Fruit fly (Drosophila melanogaster) whole organism, embryonic: ENCODE results near the gene CG5087.

ENCODE experiments used
- Adf1 ChIP-seq: fragments of 200-800 bp; sonication (Bioruptor generic); IDR thresholded peaks from 2 replicates; pipeline ENCODE4 v1.3.6; 2022; ENCODE audit warnings: missing biosample characterization, missing genetic modification characterization
- CG10267 ChIP-seq: fragments of 200-800 bp; sonication (Bioruptor generic); optimal IDR thresholded peaks from 2 replicates; lab custom pipeline; 2018; ENCODE audit warnings: missing biosample characterization, mild to moderate bottlenecking, missing genetic modification characterization, moderate library complexity
- CG10462 ChIP-seq: fragments of 200-800 bp; sonication (Bioruptor generic); optimal IDR thresholded peaks from 2 replicates; lab custom pipeline; 2016; ENCODE audit warnings: missing biosample characterization, missing genetic modification characterization
- CG10543 ChIP-seq: fragments of 200-800 bp; sonication (Bioruptor generic); optimal IDR thresholded peaks from 3 replicates; lab custom pipeline; 2017; ENCODE audit warnings: missing biosample characterization, mild to moderate bottlenecking, missing genetic modification characterization, moderate library complexity
- CG11504 ChIP-seq: fragments of 200-800 bp; sonication (Bioruptor generic); optimal IDR thresholded peaks from 3 replicates; lab custom pipeline; 2019; ENCODE audit warnings: missing biosample characterization, mild to moderate bottlenecking, missing genetic modification characterization, moderate library complexity
- CG12659 ChIP-seq: fragments of 200-800 bp; sonication (Bioruptor generic); optimal IDR thresholded peaks from 3 replicates; lab custom pipeline; 2017; ENCODE audit warnings: mild to moderate bottlenecking, missing biosample characterization, missing genetic modification reagents, missing genetic modification characterization
- CG13775 ChIP-seq: fragments of 200-800 bp; sonication (Bioruptor generic); optimal IDR thresholded peaks from 3 replicates; lab custom pipeline; 2017; ENCODE audit warnings: missing biosample characterization, mild to moderate bottlenecking, missing genetic modification characterization
- CG13894 ChIP-seq: fragments of 200-800 bp; sonication (Bioruptor generic); optimal IDR thresholded peaks from 3 replicates; lab custom pipeline; 2018; ENCODE audit warnings: missing biosample characterization, mild to moderate bottlenecking, missing genetic modification characterization, moderate library complexity
- CG15514 ChIP-seq: fragments of 200-800 bp; sonication (Bioruptor generic); optimal IDR thresholded peaks from 3 replicates; lab custom pipeline; 2017; ENCODE audit warnings: missing biosample characterization, missing genetic modification characterization, mild to moderate bottlenecking, moderate library complexity, missing genetic modification reagents
- CG16813 ChIP-seq: fragments of 200-800 bp; sonication (Bioruptor generic); IDR thresholded peaks from 3 replicates; pipeline ENCODE4 v1.3.6; 2022; ENCODE audit warnings: missing biosample characterization, missing genetic modification characterization; ENCODE audit not compliant: partially characterized antibody
- CG32532 ChIP-seq: fragments of 200-800 bp; sonication (Bioruptor generic); IDR thresholded peaks from 2 replicates; pipeline ENCODE4 v1.3.6; 2022; ENCODE audit warnings: missing biosample characterization, missing genetic modification characterization
- CG32767 ChIP-seq: fragments of 200-800 bp; sonication (Bioruptor generic); IDR thresholded peaks from 2 replicates; pipeline ENCODE4 v1.3.6; 2022; ENCODE audit warnings: missing biosample characterization, missing genetic modification characterization
- CG4282 ChIP-seq: fragments of 200-800 bp; sonication (Bioruptor generic); optimal IDR thresholded peaks from 2 replicates; lab custom pipeline; 2016; ENCODE audit warnings: missing biosample characterization, missing genetic modification characterization
- CG4360 ChIP-seq: fragments of 200-800 bp; sonication (Bioruptor generic); IDR thresholded peaks from 2 replicates; pipeline ENCODE4 v1.3.6; 2022; ENCODE audit warnings: missing biosample characterization, missing genetic modification characterization
- CG4707 ChIP-seq: fragments of 200-800 bp; sonication (Bioruptor generic); optimal IDR thresholded peaks from 2 replicates; lab custom pipeline; 2018; ENCODE audit warnings: missing biosample characterization, mild to moderate bottlenecking, missing genetic modification characterization, moderate library complexity
- CG4820 ChIP-seq: fragments of 200-800 bp; sonication (Bioruptor generic); optimal IDR thresholded peaks from 3 replicates; lab custom pipeline; 2016; ENCODE audit warnings: missing biosample characterization, missing genetic modification characterization
- CG8290 ChIP-seq, 3 experiments: fragments of 200-800 bp; sonication (Bioruptor generic); optimal IDR thresholded peaks; 2 replicates each; lab custom pipeline; 2016 to 2019; ENCODE audit warnings: missing biosample characterization in 3 of 3, missing genetic modification characterization in 3 of 3, mild to moderate bottlenecking in 2 of 3, moderate library complexity in 1 of 3
- CG9727 ChIP-seq: fragments of 200-800 bp; sonication (Bioruptor generic); optimal IDR thresholded peaks from 3 replicates; lab custom pipeline; 2017; ENCODE audit warnings: missing biosample characterization, mild to moderate bottlenecking, missing genetic modification characterization
- Deaf1 ChIP-seq: fragments of 200-800 bp; optimal IDR thresholded peaks from 3 replicates; lab custom pipeline; 2019; ENCODE audit warnings: missing biosample characterization, mild to moderate bottlenecking, missing genetic modification characterization, moderate library complexity
- Dref ChIP-seq: fragments of 200-800 bp; sonication (Bioruptor generic); IDR thresholded peaks from 2 replicates; pipeline ENCODE4 v1.3.6; 2022; ENCODE audit warnings: missing biosample characterization, missing genetic modification characterization
- Hey ChIP-seq: fragments of 200-800 bp; sonication (Bioruptor generic); optimal IDR thresholded peaks from 3 replicates; lab custom pipeline; 2018; ENCODE audit warnings: missing biosample characterization, mild to moderate bottlenecking, missing genetic modification characterization
- MBD-R2 ChIP-seq: fragments of 200-800 bp; sonication (Bioruptor generic); IDR thresholded peaks from 2 replicates; pipeline ENCODE4 v1.3.6; 2022; ENCODE audit warnings: missing biosample characterization, missing genetic modification characterization
- Med ChIP-seq: fragments of 200-800 bp; sonication (Bioruptor generic); peaks from one replicate; lab custom pipeline; 2016; ENCODE audit warnings: missing biosample characterization, missing genetic modification characterization, mild to moderate bottlenecking, inconsistent platforms, moderate library complexity
- abd-A ChIP-seq: fragments of 200-800 bp; sonication (Bioruptor generic); optimal IDR thresholded peaks from 3 replicates; lab custom pipeline; 2019; ENCODE audit warnings: missing biosample characterization, mild to moderate bottlenecking, missing genetic modification characterization, moderate library complexity
- cad ChIP-seq: fragments of >200 bp; optimal IDR thresholded peaks from 2 replicates; lab custom pipeline; 2017; ENCODE audit warnings: missing biosample characterization, missing genetic modification characterization
- crc ChIP-seq: fragments of 200-800 bp; sonication (Bioruptor generic); optimal IDR thresholded peaks from 2 replicates; lab custom pipeline; 2016; ENCODE audit warnings: missing biosample characterization, missing genetic modification characterization
- crol ChIP-seq: fragments of 200-800 bp; sonication (Bioruptor generic); IDR thresholded peaks from 2 replicates; pipeline ENCODE4 v1.3.6; 2022; ENCODE audit warnings: missing biosample characterization, missing genetic modification characterization
- emc ChIP-seq: fragments of 200-800 bp; sonication (Bioruptor generic); optimal IDR thresholded peaks from 2 replicates; lab custom pipeline; 2016; ENCODE audit warnings: missing biosample characterization, missing genetic modification characterization
- ewg ChIP-seq: fragments of 200-800 bp; sonication (Bioruptor generic); optimal IDR thresholded peaks from 3 replicates; lab custom pipeline; 2017; ENCODE audit warnings: mild to moderate bottlenecking, missing biosample characterization, missing genetic modification reagents, missing genetic modification characterization
- gsb-n ChIP-seq: fragments of 200-800 bp; sonication (Bioruptor generic); optimal IDR thresholded peaks from 3 replicates; lab custom pipeline; 2018; ENCODE audit warnings: missing biosample characterization, mild to moderate bottlenecking, missing genetic modification characterization
- mirr ChIP-seq: fragments of 200-800 bp; sonication (Bioruptor generic); optimal IDR thresholded peaks from 3 replicates; lab custom pipeline; 2018; ENCODE audit warnings: missing biosample characterization, mild to moderate bottlenecking, missing genetic modification characterization
- nerfin-1 ChIP-seq: fragments of 200-800 bp; sonication (Bioruptor generic); optimal IDR thresholded peaks from 3 replicates; lab custom pipeline; 2019; ENCODE audit warnings: missing biosample characterization, mild to moderate bottlenecking, missing genetic modification characterization, moderate library complexity
- nmo ChIP-seq: fragments of 200-800 bp; sonication (Bioruptor generic); optimal IDR thresholded peaks from 2 replicates; lab custom pipeline; 2018; ENCODE audit warnings: missing biosample characterization, mild to moderate bottlenecking, missing genetic modification characterization, moderate library complexity
- pros ChIP-seq: fragments of 200-800 bp; sonication (Bioruptor generic); optimal IDR thresholded peaks from 3 replicates; lab custom pipeline; 2019; ENCODE audit warnings: missing biosample characterization, mild to moderate bottlenecking, missing genetic modification characterization, moderate library complexity
- rib ChIP-seq: fragments of 200-800 bp; sonication (Bioruptor generic); IDR thresholded peaks from 2 replicates; pipeline ENCODE4 v1.3.6; 2022; ENCODE audit warnings: missing biosample characterization, missing genetic modification characterization
- sc ChIP-seq, 3 experiments: fragments of >200 bp in 2 of 3; fragments of 200-800 bp in 1 of 3; sonication (Bioruptor generic) in 1 of 3; optimal IDR thresholded peaks; 2 replicates in 2 of 3; 3 replicates in 1 of 3; lab custom pipeline; 2017; ENCODE audit warnings: mild to moderate bottlenecking in 1 of 3, missing biosample characterization in 1 of 3, missing genetic modification characterization in 1 of 3, missing genetic modification reagents in 1 of 3
- scrt ChIP-seq: fragments of 200-800 bp; sonication (Bioruptor generic); optimal IDR thresholded peaks from 2 replicates; lab custom pipeline; 2018; ENCODE audit warnings: missing biosample characterization, mild to moderate bottlenecking, missing genetic modification characterization, moderate library complexity
- sens ChIP-seq: fragments of 200-800 bp; sonication (Bioruptor generic); peaks from one replicate; lab custom pipeline; 2016; ENCODE audit warnings: missing biosample characterization, missing genetic modification characterization
- seq ChIP-seq: fragments of 200-800 bp; sonication (Bioruptor generic); IDR thresholded peaks from 2 replicates; pipeline ENCODE4 v1.3.6; 2022; ENCODE audit warnings: missing biosample characterization, missing genetic modification characterization
- shn ChIP-seq: fragments of 200-800 bp; sonication (Bioruptor generic); optimal IDR thresholded peaks from 3 replicates; lab custom pipeline; 2016; ENCODE audit warnings: missing biosample characterization, missing genetic modification characterization
- z ChIP-seq: fragments of 200-800 bp; sonication (Bioruptor generic); IDR thresholded peaks from 3 replicates; pipeline ENCODE4 v1.3.6; 2022; ENCODE audit warnings: missing biosample characterization, missing genetic modification characterization

CG5087 gene

DNA sequence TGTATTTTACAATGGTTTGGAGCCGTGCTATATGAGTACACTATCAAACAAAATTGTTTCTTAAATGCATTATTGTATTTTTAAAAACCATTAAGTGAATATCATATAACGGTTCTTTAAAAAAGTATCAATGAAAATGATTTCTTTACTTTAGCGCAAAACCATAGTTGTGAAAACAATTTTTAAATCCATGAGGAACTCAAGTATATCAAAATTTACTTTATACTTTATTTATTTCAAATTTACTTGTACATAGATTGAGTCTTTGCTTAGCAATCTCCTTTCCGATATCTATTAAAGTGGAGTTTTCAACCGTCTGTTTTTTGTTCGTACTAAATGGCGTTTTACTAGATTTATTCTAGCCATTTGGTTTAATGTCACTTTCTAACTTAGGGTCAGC lies 49.1 kb downstream of the CG5087 start, which contains the start of gene Argk2 (continued):
- TF ChIP-seq CG16813 (peak; percentile 33; the same call in 1 of the 3 replicates), CG12659 (peak; percentile 2)

DNA sequence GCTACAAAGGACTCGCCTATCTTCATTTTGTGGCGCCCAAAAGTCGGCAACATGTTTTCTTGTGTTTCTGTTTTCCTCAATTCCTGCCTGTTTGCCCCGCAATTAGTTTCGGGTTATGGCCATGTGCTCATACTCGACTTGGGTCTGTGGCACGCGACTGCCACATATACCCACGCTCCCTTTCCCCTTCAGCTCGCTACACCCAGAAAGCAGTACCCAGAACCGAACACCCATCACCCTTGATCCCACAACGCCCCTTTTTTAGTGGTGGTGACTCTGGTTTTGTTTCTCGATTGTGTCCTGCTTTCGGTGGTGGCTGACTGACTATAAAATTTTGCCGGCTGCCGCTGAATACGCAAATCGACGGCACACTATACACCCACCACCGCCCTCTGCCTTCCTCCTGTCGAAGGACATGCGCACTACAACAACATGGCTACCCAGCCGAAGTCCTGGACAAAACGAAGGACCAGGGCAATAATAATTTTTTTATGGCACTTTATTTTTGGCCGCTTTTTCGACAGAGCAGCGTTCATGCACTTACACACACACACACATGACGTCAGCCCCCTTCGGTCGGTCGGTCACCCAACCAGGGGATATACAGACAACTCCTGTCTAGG lies 52.6 kb downstream of the CG5087 start:
- TF ChIP-seq CG4820 (no peak), rib (GFP tag; lab: Robert Waterston, UW) (0 out of 2 replicates have a peak, but pooled peaks have one; percentile 16), pros (GFP tag; lab: Kevin White, UChicago) (peak; percentile 80), mirr (GFP tag; lab: Kevin White, UChicago) (no peak), Deaf1 (tag; lab: Kevin White, UChicago) (peak; percentile 85), Med (GFP tag; lab: Kevin White, UChicago) (peak; percentile 73), emc (GFP tag; lab: Kevin White, UChicago) (no peak), shn (GFP tag; lab: Kevin White, UChicago) (no peak), seq (GFP tag; lab: Robert Waterston, UW) (peak; percentile 43; the same call in 1 of the 2 replicates), Hey (peak; percentile 88), z (GFP tag; lab: Robert Waterston, UW) (0 out of 3 replicates have a peak, but pooled peaks have one; percentile 44), Dref (GFP tag; lab: Robert Waterston, UW) (peak; percentile 25; the same call in 1 of the 2 replicates), scrt (peak; percentile 20), CG11504 (peak; percentile 50), sens (GFP tag; lab: Kevin White, UChicago) (peak; percentile 65), nerfin-1 (tag; lab: Kevin White, UChicago) (peak; percentile 0), CG8290 (GFP tag; optimal IDR thresholded peaks at IDR 0.05; lab: Kevin White, UChicago) (no peak), CG8290 (tag; optimal IDR thresholded peaks at IDR 0.05; lab: Kevin White, UChicago) (no peak), nmo (no peak), CG32767 (GFP tag; lab: Robert Waterston, UW) (0 out of 2 replicates have a peak, but pooled peaks have one; percentile 17), cad (no peak), CG4707 (GFP tag; lab: Kevin White, UChicago) (no peak), CG32532 (no peak), CG9727 (GFP tag; lab: Kevin White, UChicago) (no peak), gsb-n (tag; lab: Kevin White, UChicago) (peak; percentile 62), CG10462 (GFP tag; lab: Kevin White, UChicago) (no peak), MBD-R2 (GFP tag; lab: Robert Waterston, UW) (0 out of 2 replicates have a peak, but pooled peaks have one; percentile 10), CG13775 (no peak), CG10267 (tag; lab: Kevin White, UChicago) (no peak), crol (GFP tag; lab: Robert Waterston, UW) (peak; percentile 69; the same call in 1 of the 2 replicates), CG4282 (GFP tag; lab: Kevin White, UChicago) (no peak), CG13894 (tag; lab: Kevin White, UChicago) (peak; percentile 19), CG4360 (0 out of 2 replicates have a peak, but pooled peaks have one; percentile 17), CG10543 (GFP tag; lab: Kevin White, UChicago) (peak; percentile 23), sc (optimal IDR thresholded peaks at IDR 0.05; lab: Kevin White, UChicago) (no peak), sc (GFP tag; optimal IDR thresholded peaks at IDR 0.05; lab: Kevin White, UChicago) (no peak), Adf1 (GFP tag; lab: Robert Waterston, UW) (peak; percentile 7; the same call in 1 of the 2 replicates), abd-A (tag; lab: Kevin White, UChicago) (peak; percentile 92), CG15514 (GFP tag; lab: Kevin White, UChicago) (no peak), crc (GFP tag; lab: Kevin White, UChicago) (no peak), ewg (GFP tag; lab: Kevin White, UChicago) (peak; percentile 83)
